Fruit fly (Drosophila melanogaster): ENCODE results near the gene CG15005.

- TF ChIP-seq CTCF (optimal IDR thresholded peaks at IDR 0.05) (no peak), CG8478 (optimal IDR thresholded peaks at IDR 0.05) (no peak)
These were observed 5.6 kb upstream of the CG15005 start for dm6 chr3L:4209731-4210130.
